Worm (Caenorhabditis elegans): ENCODE measurements around the gene H28G03.3.
A peak's percentile ranks its signal among the peaks of the same experiment; 100 is the strongest.

H28G03.3 gene

DNA sequence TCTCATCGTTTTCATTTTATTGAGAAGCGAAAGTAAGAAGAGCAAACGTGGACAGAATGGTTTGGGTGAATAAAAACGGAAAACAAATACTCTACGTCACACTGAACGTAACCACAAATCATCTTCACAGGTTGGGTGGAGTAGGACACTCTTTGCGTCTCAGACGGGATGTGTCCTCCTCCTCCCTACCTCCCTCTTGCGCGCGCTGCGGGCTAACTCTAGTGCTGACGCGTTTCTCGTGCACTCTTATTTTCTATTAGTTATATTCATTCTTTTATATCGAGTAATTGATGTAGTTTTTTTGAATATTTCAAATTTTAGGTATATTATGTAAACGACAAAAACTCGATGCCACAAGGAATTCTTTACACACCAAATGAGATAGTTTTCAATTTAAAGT is 17.9 kb upstream of the H28G03.3 start, which contains the start of gene Y34B4A.7:
Y34B4A.7 (plus strand) TSS at position 297 of the 400 bp plus-strand sequence.
- TF ChIP-seq W03F9.2 (tag; optimal IDR thresholded peaks at IDR 0.05) (peak; percentile 26), dao-5 (tag; optimal IDR thresholded peaks at IDR 0.05) (no peak), him-1 (tag; optimal IDR thresholded peaks at IDR 0.05) (no peak)

DNA sequence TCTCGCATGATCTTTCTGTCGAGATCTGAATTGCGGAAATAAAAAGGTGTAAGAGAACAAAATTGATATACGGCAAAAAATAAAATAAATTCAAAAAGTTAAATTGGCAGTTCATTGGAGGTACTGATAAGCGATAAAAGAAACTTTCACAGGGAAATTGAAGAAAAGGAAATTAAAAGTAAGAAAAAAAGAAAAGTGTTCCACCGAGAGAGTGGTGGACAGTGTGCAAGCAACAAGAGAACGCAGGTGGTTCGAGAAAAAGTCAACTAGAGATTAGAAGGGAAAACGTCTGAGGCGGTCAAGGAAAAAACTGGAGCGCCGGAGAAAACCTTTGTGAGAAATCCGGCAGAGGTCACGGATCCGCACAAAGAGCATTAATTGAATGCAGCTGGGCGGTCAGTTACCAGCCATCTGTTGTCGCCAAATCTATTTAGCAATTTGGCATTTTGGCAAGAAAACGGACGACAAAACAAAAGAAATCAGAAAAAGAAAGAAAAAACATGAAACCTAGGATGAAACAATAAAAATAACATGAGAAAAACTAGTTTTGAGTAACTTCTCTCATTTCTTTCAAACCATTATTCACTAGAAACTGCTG is 17.3 kb upstream of the H28G03.3 start, which contains the start of gene mtm-5:
mtm-5 (minus strand) TSS at position 27 of the 598 bp plus-strand sequence.
- TF ChIP-seq him-1 (tag; optimal IDR thresholded peaks at IDR 0.05) (no peak), W03F9.2 (tag; optimal IDR thresholded peaks at IDR 0.05) (no peak), dao-5 (tag; optimal IDR thresholded peaks at IDR 0.05) (no peak)

DNA sequence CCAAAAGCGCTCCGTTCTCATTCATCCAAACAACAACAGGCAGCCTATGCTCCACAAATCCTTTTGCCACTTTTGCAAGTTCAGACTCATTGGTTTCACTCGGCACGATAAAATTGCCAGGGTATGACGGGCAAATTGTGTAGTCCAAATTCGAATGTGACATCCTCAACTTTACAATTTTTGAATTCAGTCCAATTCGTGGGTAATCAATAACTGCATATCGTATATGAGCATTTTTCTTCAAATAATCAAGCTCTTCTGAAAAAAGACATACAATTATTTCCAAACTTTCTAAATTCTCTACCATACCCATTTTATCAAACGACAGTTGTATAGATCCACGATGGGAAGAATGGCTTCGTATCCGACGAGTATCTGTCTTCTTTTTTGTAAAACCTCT is 12.1 kb upstream of the H28G03.3 start:
- TF ChIP-seq him-1 (tag; optimal IDR thresholded peaks at IDR 0.05), result no peak
- TF ChIP-seq W03F9.2 (tag; optimal IDR thresholded peaks at IDR 0.05), result no peak
- TF ChIP-seq dao-5 (tag; optimal IDR thresholded peaks at IDR 0.05), result no peak

DNA sequence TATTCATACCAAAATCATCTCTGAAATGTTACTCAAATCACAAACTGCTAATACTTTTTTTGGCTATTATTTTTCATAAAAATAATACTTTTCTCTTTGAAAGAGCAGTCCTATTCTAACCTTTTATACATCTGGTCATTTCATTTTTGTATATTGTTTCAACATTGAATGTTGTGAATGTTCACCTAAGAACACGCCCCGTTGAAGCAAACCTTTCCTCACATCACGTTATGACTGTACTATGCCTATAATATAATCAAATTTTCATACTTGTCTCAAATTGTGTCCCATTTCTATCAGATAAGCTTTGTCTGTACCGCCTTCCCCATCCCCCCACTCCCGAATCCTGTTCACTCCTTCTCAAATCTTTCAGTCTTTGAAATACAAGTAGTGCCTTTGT is 7.8 kb downstream of the H28G03.3 start:
- TF ChIP-seq dao-5 (tag; optimal IDR thresholded peaks at IDR 0.05) (no peak), him-1 (tag; optimal IDR thresholded peaks at IDR 0.05) (no peak), W03F9.2 (tag; optimal IDR thresholded peaks at IDR 0.05) (no peak)

ce11 chrX:5216063-5216462 is 10.1 kb downstream of the H28G03.3 start, which contains the start of gene hrpa-2:
hrpa-2 (plus strand) TSS chrX:5216363.
- TF ChIP-seq W03F9.2 (tag; optimal IDR thresholded peaks at IDR 0.05) (no peak), him-1 (tag; optimal IDR thresholded peaks at IDR 0.05) (no peak), dao-5 (tag; optimal IDR thresholded peaks at IDR 0.05) (no peak)

DNA sequence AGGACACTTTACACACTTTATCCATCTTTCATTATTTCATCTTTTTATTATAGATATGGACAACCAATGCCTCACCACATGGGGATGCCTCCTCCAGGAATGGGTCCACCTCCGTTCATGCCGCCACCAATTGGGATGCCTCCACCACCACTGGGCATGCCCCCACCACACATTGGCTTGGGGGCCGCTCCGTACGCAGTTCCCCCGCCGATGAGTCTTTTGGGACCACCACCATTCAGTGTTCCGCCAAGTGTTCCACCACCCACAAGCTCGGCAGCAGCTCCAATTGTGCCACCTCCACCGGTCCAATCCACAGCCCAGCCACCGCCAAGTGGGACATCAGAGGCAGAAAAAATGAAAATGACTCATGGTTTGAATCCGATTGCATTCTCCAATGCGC is 11.4 kb downstream of the H28G03.3 start:
- TF ChIP-seq dao-5 (tag; optimal IDR thresholded peaks at IDR 0.05), result no peak
- TF ChIP-seq him-1 (tag; optimal IDR thresholded peaks at IDR 0.05), result no peak
- TF ChIP-seq W03F9.2 (tag; optimal IDR thresholded peaks at IDR 0.05), result no peak

DNA sequence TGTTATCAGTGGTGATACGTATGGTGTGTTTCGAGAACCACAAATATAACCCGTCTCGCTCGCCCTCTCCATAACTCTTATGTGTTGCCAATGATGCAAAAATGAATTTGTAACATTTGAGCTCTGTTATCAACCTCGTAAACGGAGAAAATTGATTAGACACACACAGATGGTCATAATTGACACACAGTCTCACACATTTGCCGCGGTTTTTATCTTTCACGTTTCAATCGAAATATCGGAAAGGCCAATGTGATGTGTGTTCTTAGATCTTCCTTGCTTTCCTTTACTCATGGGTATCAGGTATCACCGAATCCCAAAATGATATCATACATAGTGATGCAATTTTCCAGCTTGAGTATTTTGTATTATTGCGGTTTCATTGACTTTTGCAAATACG is 12.6 kb downstream of the H28G03.3 start:
- TF ChIP-seq him-1 (tag; optimal IDR thresholded peaks at IDR 0.05) (no peak), W03F9.2 (tag; optimal IDR thresholded peaks at IDR 0.05) (no peak), dao-5 (tag; optimal IDR thresholded peaks at IDR 0.05) (no peak)

- TF ChIP-seq dao-5 (tag; optimal IDR thresholded peaks at IDR 0.05), result no peak
Observed at ce11 chrX:5213032-5213431, 13.1 kb downstream of the H28G03.3 start.

ce11 chrX:5210927-5211655 is 15.1 kb downstream of the H28G03.3 start:
- no peak for TF ChIP-seq dao-5 (tag; optimal IDR thresholded peaks at IDR 0.05)
- TF ChIP-seq him-1 (tag; optimal IDR thresholded peaks at IDR 0.05), result no peak
- TF ChIP-seq W03F9.2 (tag; optimal IDR thresholded peaks at IDR 0.05), result no peak

DNA sequence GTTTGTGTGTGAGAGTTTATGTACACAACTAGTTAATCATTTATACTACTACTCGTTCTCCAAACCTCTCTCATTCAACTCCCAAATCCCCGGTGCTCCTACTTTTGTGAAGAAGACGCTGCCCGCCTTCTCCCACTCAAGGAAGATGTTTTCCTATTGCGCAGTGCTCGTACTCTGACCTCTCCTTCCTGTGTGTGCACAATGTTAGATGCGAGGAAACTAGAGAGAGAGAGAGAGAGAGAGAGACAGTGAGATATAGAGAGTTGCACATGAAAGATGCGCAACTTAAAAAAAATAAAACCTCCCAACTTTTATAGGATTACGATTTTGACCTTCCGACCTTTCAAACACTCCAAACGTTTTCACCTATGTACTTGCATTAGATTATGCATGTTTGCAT is 15.6 kb downstream of the H28G03.3 start:
- TF ChIP-seq W03F9.2 (tag; optimal IDR thresholded peaks at IDR 0.05), result no peak
- peak; percentile 32 for TF ChIP-seq him-1 (tag; optimal IDR thresholded peaks at IDR 0.05)

- TF ChIP-seq dao-5 (tag; optimal IDR thresholded peaks at IDR 0.05) (no peak), him-1 (tag; optimal IDR thresholded peaks at IDR 0.05) (no peak), W03F9.2 (tag; optimal IDR thresholded peaks at IDR 0.05) (no peak)
Observed at ce11 chrX:5209429-5209828, 16.7 kb downstream of the H28G03.3 start.

DNA sequence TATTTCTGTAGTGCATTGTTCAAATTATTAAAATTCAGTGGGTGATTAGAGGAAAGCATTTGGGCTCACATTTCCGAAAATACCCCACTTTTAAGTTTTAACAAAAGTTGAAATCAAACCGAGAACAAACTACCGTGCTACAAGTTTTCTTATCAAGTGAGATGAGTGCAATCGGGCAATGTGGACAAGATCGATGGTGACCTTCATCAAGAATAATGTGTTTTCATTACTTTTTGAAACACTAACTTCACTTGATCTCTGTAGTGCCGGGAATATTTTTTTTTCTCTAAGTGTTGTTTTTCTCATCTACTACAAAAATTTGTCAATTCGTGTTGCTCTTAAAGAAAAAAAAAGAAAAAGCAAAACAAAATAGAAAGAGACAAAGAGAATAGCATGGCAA is 17.3 kb downstream of the H28G03.3 start:
- TF ChIP-seq W03F9.2 (tag; optimal IDR thresholded peaks at IDR 0.05), result no peak
- TF ChIP-seq him-1 (tag; optimal IDR thresholded peaks at IDR 0.05), result no peak
- TF ChIP-seq dao-5 (tag; optimal IDR thresholded peaks at IDR 0.05), result no peak

DNA sequence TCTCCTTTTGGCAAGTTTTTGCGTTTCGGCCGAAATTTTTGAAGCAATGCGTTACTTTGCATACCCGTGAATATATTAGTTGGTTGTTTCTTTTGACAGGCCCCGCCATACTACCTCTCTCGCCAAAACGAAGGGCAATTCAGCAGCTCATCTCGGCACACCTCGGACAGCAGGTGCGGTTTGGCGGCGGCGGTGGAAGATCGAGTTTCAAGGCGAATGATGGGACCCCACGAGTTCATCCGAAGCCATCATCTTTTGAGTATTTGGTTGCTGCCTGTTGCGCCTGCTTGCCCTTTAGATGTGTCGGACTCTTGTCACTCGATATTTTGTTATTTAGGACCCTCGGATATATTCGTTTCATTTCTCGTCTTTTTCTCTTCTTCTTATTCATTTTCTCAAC is 17.8 kb downstream of the H28G03.3 start:
- TF ChIP-seq W03F9.2 (tag; optimal IDR thresholded peaks at IDR 0.05) (no peak), him-1 (tag; optimal IDR thresholded peaks at IDR 0.05) (no peak), dao-5 (tag; optimal IDR thresholded peaks at IDR 0.05) (no peak)

- TF ChIP-seq dao-5 (tag; optimal IDR thresholded peaks at IDR 0.05) (no peak), W03F9.2 (tag; optimal IDR thresholded peaks at IDR 0.05) (no peak), him-1 (tag; optimal IDR thresholded peaks at IDR 0.05) (no peak)
Observed at ce11 chrX:5207819-5208218, 18.3 kb downstream of the H28G03.3 start.

DNA sequence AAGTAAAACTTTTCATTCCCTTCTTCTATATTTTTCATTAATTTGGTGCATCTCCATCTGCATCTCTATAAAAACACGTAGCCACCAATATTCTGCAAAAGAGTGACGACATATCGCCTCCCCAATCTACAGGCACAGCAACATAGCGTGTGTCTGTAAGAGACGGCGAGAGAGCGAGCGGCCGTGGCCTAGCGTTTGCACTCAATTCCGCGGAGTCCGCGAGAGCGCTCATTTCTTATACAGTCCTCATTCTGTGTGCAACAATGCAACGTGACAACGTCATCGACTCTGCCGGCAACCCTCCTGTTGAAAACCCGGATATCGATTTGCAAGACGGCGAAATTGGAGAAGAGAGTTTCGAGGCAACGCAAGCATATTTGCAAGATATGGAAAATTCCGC is 20.6 kb downstream of the H28G03.3 start, which contains the start of gene H28G03.2:
H28G03.2 (plus strand) TSS at position 200 of the 400 bp plus-strand sequence.
- TF ChIP-seq dao-5 (tag; optimal IDR thresholded peaks at IDR 0.05) (no peak), him-1 (tag; optimal IDR thresholded peaks at IDR 0.05) (no peak), W03F9.2 (tag; optimal IDR thresholded peaks at IDR 0.05) (no peak)

Measured in whole organism, L4/young adult.